Worm (Caenorhabditis elegans) whole organism, L4 larva: ENCODE measurements around the gene T03F6.6.

Experiments used
- D1046.2 ChIP-seq: fragments of 200-800 bp; sonication (Bioruptor generic); IDR thresholded peaks from 2 replicates; pipeline ENCODE4 v1.3.6; 2022; ENCODE audit warnings: missing genetic modification characterization, missing compliant biosample characterization
- F10B5.3 ChIP-seq: sonication (generic microtip); optimal IDR thresholded peaks from 2 replicates; lab custom pipeline; 2016; ENCODE audit warnings: mild to moderate bottlenecking, missing genetic modification characterization, missing compliant biosample characterization
- R02D3.7 ChIP-seq: fragments of 150-350 bp; sonication (generic microtip); optimal IDR thresholded peaks from 3 replicates; lab custom pipeline; 2014; ENCODE audit warnings: missing biosample characterization, missing genetic modification characterization
- T26A8.4 ChIP-seq: fragments of 200-800 bp; sonication (Bioruptor generic); IDR thresholded peaks from 2 replicates; pipeline ENCODE4 v1.3.6; 2022; ENCODE audit warnings: missing genetic modification characterization, missing compliant biosample characterization
- Y48G9A.11 ChIP-seq: fragments of 200-800 bp; sonication (Bioruptor generic); IDR thresholded peaks from 2 replicates; pipeline ENCODE4 v1.3.6; 2022; ENCODE audit warnings: missing genetic modification reagents, missing genetic modification characterization, missing compliant biosample characterization
- aha-1 ChIP-seq: fragments of 150-350 bp; peaks from one replicate; lab custom pipeline; 2014; ENCODE audit warnings: missing biosample characterization, missing genetic modification characterization
- ceh-28 ChIP-seq: fragments of 150-350 bp; optimal IDR thresholded peaks from 2 replicates; lab custom pipeline; 2014; ENCODE audit warnings: missing biosample characterization, missing genetic modification reagents, missing genetic modification characterization
- ceh-44 ChIP-seq: fragments of 200-800 bp; sonication (Bioruptor generic); IDR thresholded peaks from 2 replicates; pipeline ENCODE4 v1.3.6; 2022; ENCODE audit warnings: missing genetic modification reagents, missing genetic modification characterization, missing compliant biosample characterization
- ceh-62 ChIP-seq: sonication (generic microtip); optimal IDR thresholded peaks from 2 replicates; lab custom pipeline; 2017; ENCODE audit warnings: missing biosample characterization, missing genetic modification characterization
- ces-1 ChIP-seq: fragments of 150-350 bp; sonication (generic microtip); optimal IDR thresholded peaks from 4 replicates; lab custom pipeline; 2014; ENCODE audit warnings: missing biosample characterization, missing genetic modification reagents, missing genetic modification characterization
- daf-12 ChIP-seq: fragments of 150-350 bp; optimal IDR thresholded peaks from 2 replicates; lab custom pipeline; 2014; ENCODE audit warnings: missing biosample characterization, missing genetic modification reagents, missing genetic modification characterization
- daf-16 ChIP-seq, 3 experiments: sonication (generic microtip); optimal IDR thresholded peaks; 2 replicates each; lab custom pipeline; 2016 to 2017; ENCODE audit warnings: missing genetic modification characterization in 3 of 3, missing genetic modification reagents in 3 of 3, mild to moderate bottlenecking in 2 of 3, missing compliant biosample characterization in 2 of 3, missing biosample characterization in 1 of 3, moderate library complexity in 1 of 3
- daf-19 ChIP-seq: fragments of 200-800 bp; sonication (Bioruptor generic); conservative IDR thresholded peaks from 2 replicates; pipeline ENCODE4 v1.3.6; 2022; ENCODE audit warnings: missing genetic modification characterization, missing compliant biosample characterization
- daf-8 ChIP-seq: fragments of 200-800 bp; sonication (Bioruptor generic); IDR thresholded peaks from 2 replicates; pipeline ENCODE4 v1.3.6; 2022; ENCODE audit warnings: missing genetic modification characterization, missing compliant biosample characterization
- dmd-6 ChIP-seq: fragments of 200-800 bp; sonication (Bioruptor generic); IDR thresholded peaks from 2 replicates; pipeline ENCODE4 v1.3.6; 2022; ENCODE audit warnings: missing genetic modification reagents, missing genetic modification characterization, missing compliant biosample characterization
- dmd-9 ChIP-seq: fragments of 200-800 bp; sonication (Bioruptor generic); IDR thresholded peaks from 2 replicates; pipeline ENCODE4 v1.3.6; 2022; ENCODE audit warnings: missing genetic modification reagents, missing genetic modification characterization, missing compliant biosample characterization
- dpl-1 ChIP-seq: fragments of 150-350 bp; optimal IDR thresholded peaks from 2 replicates; lab custom pipeline; 2014; ENCODE audit warnings: missing biosample characterization, missing genetic modification reagents, missing genetic modification characterization
- egl-43 ChIP-seq: fragments of 200-800 bp; sonication (Bioruptor generic); IDR thresholded peaks from 2 replicates; pipeline ENCODE4 v1.3.6; 2022; ENCODE audit warnings: missing genetic modification reagents, missing genetic modification characterization, missing compliant biosample characterization
- hlh-11 ChIP-seq: fragments of 200-800 bp; sonication (Bioruptor generic); optimal IDR thresholded peaks from 2 replicates; lab custom pipeline; 2018; ENCODE audit warnings: mild to moderate bottlenecking, missing genetic modification characterization, missing compliant biosample characterization
- lim-7 ChIP-seq: fragments of 200-800 bp; sonication (Bioruptor generic); IDR thresholded peaks from 2 replicates; pipeline ENCODE4 v1.3.6; 2022; ENCODE audit warnings: missing genetic modification characterization, missing compliant biosample characterization
- lin-15B ChIP-seq: fragments of 150-350 bp; sonication (generic microtip); optimal IDR thresholded peaks from 3 replicates; lab custom pipeline; 2014; ENCODE audit warnings: missing biosample characterization, missing genetic modification characterization
- lsy-2 ChIP-seq, 2 experiments: fragments of 150-350 bp in 1 of 2; sonication (generic microtip) in 1 of 2; optimal IDR thresholded peaks; 2 replicates each; lab custom pipeline; 2014 to 2017; ENCODE audit warnings: missing biosample characterization in 2 of 2, missing genetic modification characterization in 2 of 2
- madf-5 ChIP-seq, 2 experiments: fragments of 200-800 bp; sonication (Bioruptor generic); IDR thresholded peaks; 2 replicates each; pipeline ENCODE4 v1.3.6; 2022; ENCODE audit warnings: missing compliant biosample characterization in 2 of 2, missing genetic modification characterization in 2 of 2
- madf-9 ChIP-seq: fragments of 200-800 bp; sonication (Bioruptor generic); conservative IDR thresholded peaks from 2 replicates; pipeline ENCODE4 v1.3.6; 2022; ENCODE audit warnings: missing genetic modification reagents, missing genetic modification characterization, missing compliant biosample characterization
- mdl-1 ChIP-seq, 2 experiments: fragments of 150-350 bp in 1 of 2; sonication (generic microtip) in 1 of 2; optimal IDR thresholded peaks; 2 replicates each; lab custom pipeline; 2014 to 2017; ENCODE audit warnings: missing biosample characterization in 2 of 2, missing genetic modification characterization in 2 of 2
- mdt-29 ChIP-seq: fragments of 200-800 bp; sonication (Bioruptor generic); IDR thresholded peaks from 2 replicates; pipeline ENCODE4 v1.3.6; 2022; ENCODE audit warnings: missing genetic modification reagents, missing genetic modification characterization, missing compliant biosample characterization
- mxl-2 ChIP-seq: fragments of 200-800 bp; sonication (Bioruptor generic); conservative IDR thresholded peaks from 2 replicates; pipeline ENCODE4 v1.3.6; 2022; ENCODE audit warnings: missing genetic modification reagents, missing genetic modification characterization, missing compliant biosample characterization
- nhr-11 ChIP-seq: fragments of 150-350 bp; optimal IDR thresholded peaks from 2 replicates; lab custom pipeline; 2014; ENCODE audit warnings: missing biosample characterization, missing genetic modification characterization
- nhr-237 ChIP-seq: sonication (generic microtip); optimal IDR thresholded peaks from 2 replicates; lab custom pipeline; 2017; ENCODE audit warnings: missing biosample characterization, missing genetic modification characterization
- nhr-28 ChIP-seq: fragments of 150-350 bp; optimal IDR thresholded peaks from 2 replicates; lab custom pipeline; 2014; ENCODE audit warnings: missing biosample characterization, missing genetic modification characterization
- nhr-48 ChIP-seq: sonication (generic microtip); optimal IDR thresholded peaks from 2 replicates; lab custom pipeline; 2016; ENCODE audit warnings: mild to moderate bottlenecking, missing genetic modification characterization, missing compliant biosample characterization
- nhr-77 ChIP-seq: fragments of 150-350 bp; optimal IDR thresholded peaks from 2 replicates; lab custom pipeline; 2014; ENCODE audit warnings: missing biosample characterization, missing genetic modification characterization
- saeg-2 ChIP-seq: fragments of 200-800 bp; sonication (Bioruptor generic); IDR thresholded peaks from 2 replicates; pipeline ENCODE4 v1.3.6; 2022; ENCODE audit warnings: missing genetic modification reagents, missing genetic modification characterization, missing compliant biosample characterization
- set-16 ChIP-seq: fragments of 200-800 bp; sonication (Bioruptor generic); IDR thresholded peaks from 2 replicates; pipeline ENCODE4 v1.3.6; 2022; ENCODE audit warnings: missing genetic modification reagents, missing genetic modification characterization, missing compliant biosample characterization
- snpc-1.2 ChIP-seq: fragments of 200-800 bp; sonication (Bioruptor generic); IDR thresholded peaks from 2 replicates; pipeline ENCODE4 v1.3.6; 2022; ENCODE audit warnings: missing genetic modification reagents, missing genetic modification characterization, missing compliant biosample characterization
- zip-11 ChIP-seq: fragments of 200-800 bp; sonication (Bioruptor generic); IDR thresholded peaks from 2 replicates; pipeline ENCODE4 v1.3.6; 2022; ENCODE audit warnings: missing genetic modification characterization, missing compliant biosample characterization

Gene T03F6.6

ce11 chrIII:13341275-13341626, 38.8 kb downstream of the T03F6.6 start, which contains the start of gene nud-1:
nud-1 (plus strand) TSS chrIII:13341527.
- TF ChIP-seq nhr-28 (tag; lab: Kevin White, UChicago): no peak
- no peak for TF ChIP-seq mxl-2 (GFP tag; lab: Robert Waterston, UW)
- no peak for TF ChIP-seq ceh-62 (tag; lab: Kevin White, UChicago)
- TF ChIP-seq set-16 (GFP tag; lab: Robert Waterston, UW): no peak
- no peak for TF ChIP-seq madf-5 (GFP tag; IDR thresholded peaks at IDR 0.05; lab: Robert Waterston, UW)
- no peak for TF ChIP-seq lim-7 (GFP tag; lab: Robert Waterston, UW)
- TF ChIP-seq daf-12: no peak
- TF ChIP-seq R02D3.7: no peak
- TF ChIP-seq nhr-48 (tag; lab: Kevin White, UChicago): no peak
- no peak for TF ChIP-seq daf-19 (GFP tag; lab: Robert Waterston, UW)
- TF ChIP-seq mdl-1 (tag; optimal IDR thresholded peaks at IDR 0.05; lab: Kevin White, UChicago): no peak
- no peak for TF ChIP-seq ceh-44 (GFP tag; lab: Robert Waterston, UW)
- no peak for TF ChIP-seq egl-43
- no peak for TF ChIP-seq ceh-28 (tag; lab: Kevin White, UChicago)

- TF ChIP-seq dpl-1 (GFP tag; lab: Kevin White, UChicago) (peak; percentile 72), lsy-2 (tag; optimal IDR thresholded peaks at IDR 0.05; lab: Kevin White, UChicago) (peak in 1 of 2 experiments; percentile 55), nhr-77 (tag; lab: Kevin White, UChicago) (no peak), aha-1 (tag; lab: Kevin White, UChicago) (peak; percentile 52), daf-8 (GFP tag; lab: Robert Waterston, UW) (no peak), nhr-11 (tag; lab: Kevin White, UChicago) (no peak), madf-9 (GFP tag; lab: Robert Waterston, UW) (no peak), D1046.2 (GFP tag; lab: Robert Waterston, UW) (no peak), dmd-9 (GFP tag; lab: Robert Waterston, UW) (no peak), Y48G9A.11 (GFP tag; lab: Robert Waterston, UW) (no peak)
Observed at ce11 chrIII:13340504-13341274, 39.4 kb downstream of the T03F6.6 start.

ce11 chrIII:13339672-13340071, 40.4 kb downstream of the T03F6.6 start, which contains the start of gene F53A2.3:
F53A2.3 (minus strand) TSS chrIII:13339772.
- TF ChIP-seq T26A8.4 (GFP tag; lab: Robert Waterston, UW) (no peak), nhr-11 (tag; lab: Kevin White, UChicago) (no peak)

ce11 chrIII:13333754-13334153, 46.3 kb downstream of the T03F6.6 start, which contains the start of gene sdz-20:
sdz-20 (plus strand) TSS chrIII:13334054.
- TF ChIP-seq F10B5.3 (tag; lab: Kevin White, UChicago) (no peak), dmd-6 (GFP tag; lab: Robert Waterston, UW) (no peak), ceh-28 (tag; lab: Kevin White, UChicago) (no peak), hlh-11 (tag; lab: Kevin White, UChicago) (no peak), ces-1 (GFP tag; lab: Kevin White, UChicago) (no peak), daf-16 (GFP tag; optimal IDR thresholded peaks at IDR 0.05; lab: Kevin White, UChicago) (no peak), daf-16 (tag; optimal IDR thresholded peaks at IDR 0.05; lab: Kevin White, UChicago) (no peak), mdt-29 (GFP tag; lab: Robert Waterston, UW) (no peak), zip-11 (no peak), ceh-44 (GFP tag; lab: Robert Waterston, UW) (no peak), madf-9 (GFP tag; lab: Robert Waterston, UW) (no peak), nhr-237 (no peak), saeg-2 (GFP tag; lab: Robert Waterston, UW) (no peak), lin-15B (tag; lab: Kevin White, UChicago) (no peak), snpc-1.2 (no peak)
